Fruit fly (Drosophila melanogaster) whole organism, embryonic: ENCODE results near the gene Vm34Ca.

Source experiments
- CG10543 ChIP-seq: fragments of 200-800 bp; sonication (Bioruptor generic); optimal IDR thresholded peaks from 3 replicates; lab custom pipeline; 2017; ENCODE audit warnings: missing biosample characterization, mild to moderate bottlenecking, missing genetic modification characterization, moderate library complexity
- CG14014 ChIP-seq: fragments of 200-800 bp; sonication (Bioruptor generic); IDR thresholded peaks from 2 replicates; pipeline ENCODE4 v1.3.6; 2022; ENCODE audit warnings: missing biosample characterization, missing genetic modification characterization
- CG14667 ChIP-seq: fragments of 200-800 bp; sonication (Bioruptor generic); IDR thresholded peaks from 2 replicates; pipeline ENCODE4 v1.3.6; 2022; ENCODE audit warnings: missing biosample characterization, missing genetic modification characterization
- CG3995 ChIP-seq: fragments of 200-800 bp; sonication (Bioruptor generic); optimal IDR thresholded peaks from 3 replicates; lab custom pipeline; 2016; ENCODE audit warnings: missing biosample characterization, missing genetic modification characterization
- CG6654 ChIP-seq: fragments of 200-800 bp; sonication (Bioruptor generic); optimal IDR thresholded peaks from 2 replicates; lab custom pipeline; 2017; ENCODE audit warnings: missing biosample characterization, mild to moderate bottlenecking, missing genetic modification characterization
- Dek ChIP-seq: fragments of 200-800 bp; sonication (Bioruptor generic); optimal IDR thresholded peaks from 3 replicates; lab custom pipeline; 2019; ENCODE audit warnings: missing biosample characterization, mild to moderate bottlenecking, missing genetic modification characterization, moderate library complexity
- abd-A ChIP-seq: fragments of 200-800 bp; sonication (Bioruptor generic); optimal IDR thresholded peaks from 3 replicates; lab custom pipeline; 2019; ENCODE audit warnings: missing biosample characterization, mild to moderate bottlenecking, missing genetic modification characterization, moderate library complexity
- ac ChIP-seq: fragments of 200-800 bp; sonication (Bioruptor generic); optimal IDR thresholded peaks from 3 replicates; lab custom pipeline; 2017; ENCODE audit warnings: missing biosample characterization, mild to moderate bottlenecking, missing genetic modification characterization
- klu ChIP-seq: fragments of 200-800 bp; sonication (Bioruptor generic); IDR thresholded peaks from 2 replicates; pipeline ENCODE4 v1.3.6; 2022; ENCODE audit warnings: missing biosample characterization, missing genetic modification characterization
- psq ChIP-seq: fragments of 200-800 bp; sonication (Bioruptor generic); optimal IDR thresholded peaks from 2 replicates; lab custom pipeline; 2017; ENCODE audit warnings: missing biosample characterization, missing genetic modification characterization
- sisA ChIP-seq: fragments of 200-800 bp; sonication (Bioruptor generic); IDR thresholded peaks from 2 replicates; pipeline ENCODE4 v1.3.6; 2022; ENCODE audit warnings: missing biosample characterization, missing genetic modification characterization
- sr ChIP-seq: fragments of 200-800 bp; sonication (Bioruptor generic); IDR thresholded peaks from 3 replicates; pipeline ENCODE4 v1.3.6; 2022; ENCODE audit warnings: missing biosample characterization, missing genetic modification characterization

DNA sequence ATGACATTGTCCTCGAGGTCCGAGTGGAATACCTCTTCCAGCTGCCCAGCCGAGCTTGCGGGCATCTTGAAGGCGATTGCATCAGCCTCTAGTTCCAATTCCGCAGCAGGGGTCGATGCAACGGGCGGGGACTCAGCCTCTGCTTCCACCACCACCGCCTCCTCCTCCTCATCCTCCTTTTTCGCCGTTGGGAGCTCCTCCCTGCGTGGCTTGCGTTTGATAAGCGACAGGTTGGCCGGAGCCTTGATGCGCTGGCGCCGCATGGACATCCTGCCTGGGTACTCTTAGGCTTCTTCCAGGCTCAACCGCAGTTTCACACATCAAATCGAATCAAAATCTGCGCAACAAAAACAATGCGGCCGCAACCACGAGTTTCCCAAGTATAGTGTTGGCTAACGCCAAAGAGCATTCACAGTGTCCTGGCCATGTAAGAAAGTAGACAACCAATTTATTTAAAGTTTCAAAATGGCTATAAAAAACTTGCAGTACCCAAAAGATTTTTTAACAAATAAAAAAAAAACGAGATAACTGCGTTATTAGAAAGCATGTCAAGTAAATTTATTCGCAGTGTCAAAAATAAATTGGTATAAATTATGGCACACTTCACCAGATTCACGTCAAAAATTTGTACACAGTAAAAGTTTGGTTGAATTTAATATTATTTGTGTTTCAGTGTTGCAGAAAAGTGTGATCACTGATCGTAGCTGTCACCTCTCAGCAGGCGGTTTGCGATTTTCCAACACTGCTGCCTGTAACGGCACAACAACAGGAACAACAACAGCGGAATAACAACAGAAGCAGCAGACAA lies 37.8 kb downstream of the Vm34Ca start, which contains the start of the genes Bdp1 and CG6565:
- TF ChIP-seq abd-A (tag; lab: Kevin White, UChicago), result no peak
- peak; percentile 98 for TF ChIP-seq CG10543 (GFP tag; lab: Kevin White, UChicago)
- TF ChIP-seq CG14014 (GFP tag; lab: Robert Waterston, UW), result peak; percentile 95
- peak; percentile 97 for TF ChIP-seq sisA (GFP tag; lab: Robert Waterston, UW)
- TF ChIP-seq CG14667 (GFP tag; lab: Robert Waterston, UW), result peak; percentile 91
- TF ChIP-seq klu (GFP tag; lab: Robert Waterston, UW), result peak; percentile 97
- TF ChIP-seq sr, result peak; percentile 67; the same call in 1 of the 3 replicates
- TF ChIP-seq Dek (tag; lab: Kevin White, UChicago), result peak; percentile 96
- peak; percentile 90 for TF ChIP-seq CG6654
- TF ChIP-seq ac (GFP tag; lab: Kevin White, UChicago), result peak; percentile 84
- TF ChIP-seq CG3995 (GFP tag; lab: Kevin White, UChicago), result peak; percentile 95
- TF ChIP-seq psq (GFP tag; lab: Kevin White, UChicago), result peak; percentile 93
